Fruit fly (Drosophila melanogaster) whole organism, wandering third instar larva: ENCODE measurements around the gene Art4.

ENCODE experiments used
- CG9705 ChIP-seq: fragments of 200-800 bp; sonication (Bioruptor generic); optimal IDR thresholded peaks from 2 replicates; lab custom pipeline; 2018; ENCODE audit warnings: missing biosample characterization, mild to moderate bottlenecking, missing genetic modification characterization
- CrebA ChIP-seq: fragments of 200-800 bp; sonication (Bioruptor generic); optimal IDR thresholded peaks from 2 replicates; lab custom pipeline; 2016; ENCODE audit warnings: missing biosample characterization, mild to moderate bottlenecking, missing genetic modification characterization, borderline replicate concordance
- Hr78 ChIP-seq: fragments of >200 bp; optimal IDR thresholded peaks from 2 replicates; lab custom pipeline; 2017; ENCODE audit warnings: missing biosample characterization, missing genetic modification characterization
- Jra ChIP-seq: sonication (Bioruptor generic); optimal IDR thresholded peaks from 2 replicates; lab custom pipeline; 2016; ENCODE audit warnings: missing biosample characterization, missing genetic modification characterization
- OdsH ChIP-seq: fragments of 200-800 bp; sonication (Bioruptor generic); optimal IDR thresholded peaks from 2 replicates; lab custom pipeline; 2016; ENCODE audit warnings: missing biosample characterization, mild to moderate bottlenecking, missing genetic modification characterization
- dl ChIP-seq, 2 experiments: fragments of 175-275, 200-275 bp in 1 of 2; fragments of 200-275 bp in 1 of 2; sonication (Bioruptor generic); optimal IDR thresholded peaks; lab custom pipeline; 2018; ENCODE audit warnings: mild to moderate bottlenecking in 2 of 2, missing biosample characterization in 2 of 2, missing genetic modification characterization in 2 of 2, moderate library complexity in 2 of 2; ENCODE audit not compliant: partially characterized antibody in 2 of 2, insufficient read depth in 1 of 2
- dmrt93B ChIP-seq: fragments of 200-800 bp; sonication (Bioruptor generic); optimal IDR thresholded peaks from 2 replicates; lab custom pipeline; 2018; ENCODE audit warnings: missing biosample characterization, mild to moderate bottlenecking, missing genetic modification characterization
- ey ChIP-seq: fragments of 200-800 bp; sonication (Bioruptor generic); optimal IDR thresholded peaks from 2 replicates; lab custom pipeline; 2016; ENCODE audit warnings: missing biosample characterization, missing genetic modification characterization
- h ChIP-seq: fragments of 200-800 bp; sonication (Bioruptor generic); optimal IDR thresholded peaks from 3 replicates; lab custom pipeline; 2016; ENCODE audit warnings: missing biosample characterization, mild to moderate bottlenecking, missing genetic modification characterization
- psq ChIP-seq: fragments of 200-800 bp; sonication (Bioruptor generic); optimal IDR thresholded peaks from 3 replicates; lab custom pipeline; 2017; ENCODE audit warnings: missing biosample characterization, mild to moderate bottlenecking, missing genetic modification characterization, moderate library complexity

DNA sequence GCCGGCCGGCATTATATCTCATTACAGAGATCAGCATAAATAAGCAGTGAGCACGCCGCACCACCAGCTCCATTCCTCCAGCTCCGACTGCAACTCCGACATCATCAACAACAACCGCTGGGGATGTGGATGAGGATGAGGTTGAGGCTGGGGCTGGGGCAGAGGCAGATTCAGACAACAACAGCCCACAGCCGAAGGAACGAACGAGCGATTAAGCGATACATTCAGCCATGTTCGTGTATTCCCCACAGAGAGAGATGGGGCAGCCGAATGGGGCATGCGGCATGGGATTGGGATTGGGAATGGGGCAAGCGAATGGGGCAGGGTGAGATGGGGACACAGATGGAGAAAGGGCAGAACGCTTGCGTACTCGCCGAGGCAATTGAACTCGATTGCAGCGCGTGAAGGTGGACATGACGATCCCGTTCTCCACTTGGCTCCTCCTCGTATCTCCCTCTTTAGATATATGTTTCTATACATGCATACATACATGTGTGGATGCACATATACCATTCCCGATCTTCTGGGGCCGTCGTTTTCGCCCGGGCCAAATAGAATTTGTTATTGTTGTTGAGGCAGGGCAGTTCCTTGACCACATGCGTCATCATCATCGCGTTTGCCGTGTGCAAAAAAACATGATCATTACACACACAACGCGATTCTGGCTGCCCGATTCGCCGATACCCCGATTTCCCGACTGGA lies 21.1 kb downstream of the Art4 start:
- TF ChIP-seq dl (GFP tag; optimal IDR thresholded peaks at IDR 0.05; lab: Kevin White, UChicago; ENCODE audit: insufficient read depth in 1 of 2, partially characterized antibody in 2 of 2), result no peak
- TF ChIP-seq Hr78 (GFP tag; lab: Kevin White, UChicago), result no peak
- no peak for TF ChIP-seq ey (GFP tag; lab: Kevin White, UChicago)
- no peak for TF ChIP-seq CG9705
- TF ChIP-seq psq (GFP tag; lab: Kevin White, UChicago), result no peak
- no peak for TF ChIP-seq h (GFP tag; lab: Kevin White, UChicago)
- no peak for TF ChIP-seq CrebA (GFP tag; lab: Kevin White, UChicago)
- no peak for TF ChIP-seq Jra (GFP tag; lab: Kevin White, UChicago)
- no peak for TF ChIP-seq OdsH (GFP tag; lab: Kevin White, UChicago)
- no peak for TF ChIP-seq dmrt93B (GFP tag; lab: Kevin White, UChicago)
